Fruit fly (Drosophila melanogaster): ENCODE results near the gene AnxB10.
"Not testable (repeated sequence)": the region's sequence is repeated elsewhere in the genome, so short reads cannot be mapped to it uniquely, and the experiment has no call there.

The AnxB10 gene

dm6 chrX:20173464-20173995 lies at the start of gene AnxB10 (continued):
- TF ChIP-seq E2f1 (GFP tag; IDR thresholded peaks at IDR 0.05): 0 out of 2 replicates have a peak, but pooled peaks have one; percentile 26
- no peak for TF ChIP-seq CG10565 (GFP tag; optimal IDR thresholded peaks at IDR 0.05)
- TF ChIP-seq abd-A (tag; optimal IDR thresholded peaks at IDR 0.05): no peak
- peak; percentile 39 for TF ChIP-seq CG14710 (tag; optimal IDR thresholded peaks at IDR 0.05)
- TF ChIP-seq Atf6 (GFP tag; IDR thresholded peaks at IDR 0.05): peak; percentile 36; the same call in 1 of the 2 replicates
- no peak for TF ChIP-seq chm (GFP tag; IDR thresholded peaks at IDR 0.05)
- no peak for TF ChIP-seq odd (GFP tag; optimal IDR thresholded peaks at IDR 0.05)
- peak; percentile 22 for TF ChIP-seq D19B (GFP tag; optimal IDR thresholded peaks at IDR 0.05)
- no peak for TF ChIP-seq Bgb (GFP tag; IDR thresholded peaks at IDR 0.05; ENCODE audit: partially characterized antibody)
- TF ChIP-seq CG12104 (GFP tag; optimal IDR thresholded peaks at IDR 0.05): peak; percentile 42
- TF ChIP-seq Chrac-16 (GFP tag; optimal IDR thresholded peaks at IDR 0.05): peak; percentile 17
- TF ChIP-seq jing (GFP tag; optimal IDR thresholded peaks at IDR 0.05): peak; percentile 20
- no peak for TF ChIP-seq CG2199 (GFP tag; IDR thresholded peaks at IDR 0.05)
- no peak for TF ChIP-seq sc (optimal IDR thresholded peaks at IDR 0.05)
- peak; percentile 20 for TF ChIP-seq sc (GFP tag; optimal IDR thresholded peaks at IDR 0.05)
- no peak for TF ChIP-seq CG9876 (GFP tag; optimal IDR thresholded peaks at IDR 0.05)
- no peak for TF ChIP-seq Stat92E (GFP tag; optimal IDR thresholded peaks at IDR 0.05)
- TF ChIP-seq sqz (GFP tag; optimal IDR thresholded peaks at IDR 0.05): no peak
- TF ChIP-seq aop (GFP tag; IDR thresholded peaks at IDR 0.05): no peak
- peak; percentile 36 for TF ChIP-seq tap (tag; optimal IDR thresholded peaks at IDR 0.05)
- peak; percentile 84 for TF ChIP-seq Med (GFP tag)
- peak; percentile 69 for TF ChIP-seq Ptx1 (GFP tag; IDR thresholded peaks at IDR 0.05)
- TF ChIP-seq amos (GFP tag; IDR thresholded peaks at IDR 0.05; ENCODE audit: partially characterized antibody): no peak
- peak; percentile 67 for TF ChIP-seq nmo (GFP tag; optimal IDR thresholded peaks at IDR 0.05)
- no peak; the same call in 2 of the 3 replicates for TF ChIP-seq B-H1 (GFP tag; IDR thresholded peaks at IDR 0.05)
- no peak for TF ChIP-seq ftz-f1 (GFP tag; optimal IDR thresholded peaks at IDR 0.05)
- no peak for TF ChIP-seq ase (GFP tag; IDR thresholded peaks at IDR 0.05)
- peak; percentile 41 for TF ChIP-seq Abd-B (GFP tag; optimal IDR thresholded peaks at IDR 0.05)
- peak; percentile 58 for TF ChIP-seq repo (GFP tag; optimal IDR thresholded peaks at IDR 0.05)
- no peak for TF ChIP-seq CG7745 (tag; optimal IDR thresholded peaks at IDR 0.05)

DNA sequence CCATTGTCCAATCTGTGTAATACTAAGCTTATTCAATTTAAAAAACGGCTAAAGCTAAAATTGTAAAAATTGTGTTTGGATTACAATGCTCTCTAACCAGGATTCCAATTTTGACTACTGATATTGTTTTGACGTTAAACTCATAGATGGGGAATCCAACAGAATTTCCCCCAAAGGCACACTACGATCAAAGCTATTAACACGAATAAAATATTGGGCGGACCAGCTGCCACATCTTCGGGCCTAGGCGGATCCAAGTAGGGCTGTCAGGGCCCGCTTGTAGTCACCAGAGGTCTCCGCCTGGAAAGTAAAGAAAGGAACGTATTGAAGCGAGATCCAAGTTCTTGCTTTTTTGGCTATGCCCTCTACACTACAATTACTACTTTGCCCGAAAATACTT lies 43.8 kb upstream of the AnxB10 start, which contains the start of gene SdicC:
TSS of gene SdicC (minus strand) at position 101 of the 400 bp plus-strand sequence.
- TF ChIP-seq CG15073, pb, p53 (GFP tag; optimal IDR thresholded peaks at IDR 0.05): not testable (repeated sequence)

- TF ChIP-seq CG18262 (tag; optimal IDR thresholded peaks at IDR 0.05); grau (tag; optimal IDR thresholded peaks at IDR 0.05); CG30431 (GFP tag; optimal IDR thresholded peaks at IDR 0.05): not testable (repeated sequence)
These were observed 36.2 kb upstream of the AnxB10 start, which contains the start of gene SdicB for dm6 chrX:20209503-20209902. TSS of gene SdicB (minus strand) at chrX:20209603.

DNA sequence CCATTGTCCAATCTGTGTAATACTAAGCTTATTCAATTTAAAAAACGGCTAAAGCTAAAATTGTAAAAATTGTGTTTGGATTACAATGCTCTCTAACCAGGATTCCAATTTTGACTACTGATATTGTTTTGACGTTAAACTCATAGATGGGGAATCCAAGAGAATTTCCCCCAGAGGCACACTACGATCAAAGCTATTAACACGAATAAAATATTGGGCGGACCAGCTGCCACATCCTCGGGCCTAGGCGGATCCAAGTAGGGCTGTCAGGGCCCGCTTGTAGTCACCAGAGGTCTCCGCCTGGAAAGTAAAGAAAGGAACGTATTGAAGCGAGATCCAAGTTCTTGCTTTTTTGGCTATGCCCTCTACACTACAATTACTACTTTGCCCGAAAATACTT lies 28.5 kb upstream of the AnxB10 start, which contains the start of gene SdicA:
TSS of gene SdicA (minus strand) at position 101 of the 400 bp plus-strand sequence.
- not testable (repeated sequence) for TF ChIP-seq Hsf (GFP tag; optimal IDR thresholded peaks at IDR 0.05); az2 (GFP tag; optimal IDR thresholded peaks at IDR 0.05); sens-2 (GFP tag; IDR thresholded peaks at IDR 0.05)

Data from whole organism, embryonic.